Fruit fly (Drosophila melanogaster) whole organism, embryonic: ENCODE results near the gene CG17010.

Source experiments
- ATbp ChIP-seq: fragments of 200-800 bp; sonication (Bioruptor generic); optimal IDR thresholded peaks from 2 replicates; lab custom pipeline; 2017; ENCODE audit warnings: missing biosample characterization, mild to moderate bottlenecking, missing genetic modification characterization, missing genetic modification reagents
- CG10366 ChIP-seq: fragments of 200-800 bp; sonication (Bioruptor generic); IDR thresholded peaks from 2 replicates; pipeline ENCODE4 v1.3.6; 2022; ENCODE audit warnings: missing biosample characterization, missing genetic modification characterization
- CG11085 ChIP-seq: fragments of 200-800 bp; sonication (Bioruptor generic); IDR thresholded peaks from 2 replicates; pipeline ENCODE4 v1.3.6; 2022; ENCODE audit warnings: missing biosample characterization, missing genetic modification characterization
- CG11093 ChIP-seq: fragments of 200-800 bp; sonication (Bioruptor generic); IDR thresholded peaks from 3 replicates; pipeline ENCODE4 v1.3.6; 2022; ENCODE audit warnings: missing biosample characterization, missing genetic modification characterization
- CG11723 ChIP-seq: fragments of 200-800 bp; sonication (Bioruptor generic); optimal IDR thresholded peaks from 2 replicates; lab custom pipeline; 2017; ENCODE audit warnings: missing biosample characterization, mild to moderate bottlenecking, missing genetic modification characterization
- CG12071 ChIP-seq: fragments of 200-800 bp; sonication (Bioruptor generic); optimal IDR thresholded peaks from 3 replicates; lab custom pipeline; 2018; ENCODE audit warnings: missing biosample characterization, mild to moderate bottlenecking, missing genetic modification characterization
- CG14710 ChIP-seq: fragments of 200-800 bp; sonication (Bioruptor generic); optimal IDR thresholded peaks from 3 replicates; lab custom pipeline; 2019; ENCODE audit warnings: missing biosample characterization, mild to moderate bottlenecking, missing genetic modification characterization, moderate library complexity
- CG16779 ChIP-seq: fragments of 200-800 bp; sonication (Bioruptor generic); IDR thresholded peaks from 2 replicates; pipeline ENCODE4 v1.3.6; 2022; ENCODE audit warnings: missing biosample characterization, missing genetic modification characterization
- CG2712 ChIP-seq: fragments of 200-800 bp; optimal IDR thresholded peaks from 3 replicates; lab custom pipeline; 2019; ENCODE audit warnings: missing biosample characterization, mild to moderate bottlenecking, missing genetic modification characterization, moderate library complexity
- CG2875 ChIP-seq: fragments of 200-800 bp; sonication (Bioruptor generic); optimal IDR thresholded peaks from 2 replicates; lab custom pipeline; 2017; ENCODE audit warnings: missing biosample characterization, mild to moderate bottlenecking, missing genetic modification characterization, missing genetic modification reagents
- CG32532 ChIP-seq: fragments of 200-800 bp; sonication (Bioruptor generic); IDR thresholded peaks from 2 replicates; pipeline ENCODE4 v1.3.6; 2022; ENCODE audit warnings: missing biosample characterization, missing genetic modification characterization
- CG3995 ChIP-seq: fragments of 200-800 bp; sonication (Bioruptor generic); optimal IDR thresholded peaks from 3 replicates; lab custom pipeline; 2016; ENCODE audit warnings: missing biosample characterization, missing genetic modification characterization
- CG4404 ChIP-seq: fragments of 200-800 bp; sonication (Bioruptor generic); IDR thresholded peaks from 2 replicates; pipeline ENCODE4 v1.3.6; 2022; ENCODE audit warnings: missing biosample characterization, missing genetic modification characterization
- CG6813 ChIP-seq: fragments of 200-800 bp; sonication (Bioruptor generic); optimal IDR thresholded peaks from 2 replicates; lab custom pipeline; 2017; ENCODE audit warnings: missing biosample characterization, missing genetic modification characterization, mild to moderate bottlenecking, moderate library complexity, missing genetic modification reagents
- CG7271 ChIP-seq: fragments of 200-800 bp; sonication (Bioruptor generic); optimal IDR thresholded peaks from 2 replicates; lab custom pipeline; 2018; ENCODE audit warnings: missing biosample characterization, mild to moderate bottlenecking, missing genetic modification characterization, moderate library complexity
- CG7372 ChIP-seq: fragments of 200-800 bp; sonication (Bioruptor generic); IDR thresholded peaks from 2 replicates; pipeline ENCODE4 v1.3.6; 2022; ENCODE audit warnings: missing biosample characterization, missing genetic modification characterization
- CG8924 ChIP-seq: fragments of 200-800 bp; optimal IDR thresholded peaks from 3 replicates; lab custom pipeline; 2019; ENCODE audit warnings: missing biosample characterization, mild to moderate bottlenecking, missing genetic modification characterization, moderate library complexity
- CG9932 ChIP-seq: fragments of 200-800 bp; sonication (Bioruptor generic); IDR thresholded peaks from 2 replicates; pipeline ENCODE4 v1.3.6; 2022; ENCODE audit warnings: missing biosample characterization, missing genetic modification characterization
- Dad ChIP-seq: fragments of 200-800 bp; sonication (Bioruptor generic); optimal IDR thresholded peaks from 3 replicates; lab custom pipeline; 2016; ENCODE audit warnings: missing biosample characterization, missing genetic modification characterization
- Dek ChIP-seq: fragments of 200-800 bp; sonication (Bioruptor generic); optimal IDR thresholded peaks from 3 replicates; lab custom pipeline; 2019; ENCODE audit warnings: missing biosample characterization, mild to moderate bottlenecking, missing genetic modification characterization, moderate library complexity
- Doc2 ChIP-seq: fragments of 200-800 bp; sonication (Bioruptor generic); IDR thresholded peaks from 2 replicates; pipeline ENCODE4 v1.3.6; 2022; ENCODE audit warnings: missing biosample characterization, missing genetic modification characterization
- Ets65A ChIP-seq: fragments of 200-800 bp; sonication (Bioruptor generic); peaks from one replicate; lab custom pipeline; 2016; ENCODE audit warnings: missing biosample characterization, missing genetic modification characterization
- Fer2 ChIP-seq: fragments of 200-800 bp; sonication (Bioruptor generic); optimal IDR thresholded peaks from 2 replicates; lab custom pipeline; 2018; ENCODE audit warnings: missing biosample characterization, mild to moderate bottlenecking, missing genetic modification characterization, moderate library complexity
- Kr ChIP-seq: fragments of 200-800 bp; sonication (Bioruptor generic); optimal IDR thresholded peaks from 2 replicates; lab custom pipeline; 2017; ENCODE audit warnings: missing biosample characterization, mild to moderate bottlenecking, missing genetic modification characterization
- Lim3 ChIP-seq: fragments of 200-800 bp; sonication (Bioruptor generic); IDR thresholded peaks from 2 replicates; pipeline ENCODE4 v1.3.6; 2022; ENCODE audit warnings: missing biosample characterization, missing genetic modification characterization
- Med ChIP-seq: fragments of 200-800 bp; sonication (Bioruptor generic); peaks from one replicate; lab custom pipeline; 2016; ENCODE audit warnings: missing biosample characterization, missing genetic modification characterization, mild to moderate bottlenecking, inconsistent platforms, moderate library complexity
- Nf-YB ChIP-seq: fragments of 200-800 bp; sonication (Bioruptor generic); optimal IDR thresholded peaks from 3 replicates; lab custom pipeline; 2019; ENCODE audit warnings: missing biosample characterization, mild to moderate bottlenecking, missing genetic modification characterization, moderate library complexity
- NfI ChIP-seq: fragments of 200-800 bp; sonication (Bioruptor generic); optimal IDR thresholded peaks from 3 replicates; lab custom pipeline; 2018; ENCODE audit warnings: missing biosample characterization, mild to moderate bottlenecking, missing genetic modification characterization, moderate library complexity
- Rfx ChIP-seq: fragments of 200-800 bp; sonication (Bioruptor generic); IDR thresholded peaks from 2 replicates; pipeline ENCODE4 v1.3.6; 2022; ENCODE audit warnings: missing biosample characterization, missing genetic modification characterization
- az2 ChIP-seq: fragments of 200-800 bp; sonication (Bioruptor generic); optimal IDR thresholded peaks from 3 replicates; lab custom pipeline; 2016; ENCODE audit warnings: missing biosample characterization, missing genetic modification characterization
- bcd ChIP-seq: fragments of 200-800 bp; sonication (Bioruptor generic); optimal IDR thresholded peaks from 2 replicates; lab custom pipeline; 2017; ENCODE audit warnings: missing biosample characterization, mild to moderate bottlenecking, missing genetic modification characterization
- cato ChIP-seq: fragments of 200-800 bp; sonication (Bioruptor generic); optimal IDR thresholded peaks from 2 replicates; lab custom pipeline; 2016; ENCODE audit warnings: missing biosample characterization, missing genetic modification characterization, borderline replicate concordance
- dan ChIP-seq: fragments of 200-800 bp; sonication (Bioruptor generic); IDR thresholded peaks from 2 replicates; pipeline ENCODE4 v1.3.6; 2022; ENCODE audit warnings: missing biosample characterization, missing genetic modification characterization
- dati ChIP-seq: fragments of 200-800 bp; sonication (Bioruptor generic); IDR thresholded peaks from 2 replicates; pipeline ENCODE4 v1.3.6; 2022; ENCODE audit warnings: missing biosample characterization, missing genetic modification characterization
- dmrt99B ChIP-seq: fragments of 200-800 bp; sonication (Bioruptor generic); optimal IDR thresholded peaks from 2 replicates; lab custom pipeline; 2018; ENCODE audit warnings: missing biosample characterization, mild to moderate bottlenecking, missing genetic modification characterization, moderate library complexity
- fd96Cb ChIP-seq: fragments of 200-800 bp; sonication (Bioruptor generic); optimal IDR thresholded peaks from 2 replicates; lab custom pipeline; 2018; ENCODE audit warnings: missing biosample characterization, mild to moderate bottlenecking, missing genetic modification characterization, moderate library complexity
- hb ChIP-seq: fragments of 200-800 bp; sonication (Bioruptor generic); IDR thresholded peaks from 3 replicates; pipeline ENCODE4 v1.3.6; 2022; ENCODE audit warnings: missing biosample characterization, missing genetic modification characterization; ENCODE audit not compliant: partially characterized antibody
- ind ChIP-seq: fragments of 200-800 bp; sonication (Bioruptor generic); optimal IDR thresholded peaks from 3 replicates; lab custom pipeline; 2016; ENCODE audit warnings: missing biosample characterization, missing genetic modification characterization
- kah ChIP-seq: fragments of 200-800 bp; sonication (Bioruptor generic); optimal IDR thresholded peaks from 2 replicates; lab custom pipeline; 2018; ENCODE audit warnings: missing biosample characterization, mild to moderate bottlenecking, missing genetic modification characterization
- klu ChIP-seq: fragments of 200-800 bp; sonication (Bioruptor generic); IDR thresholded peaks from 2 replicates; pipeline ENCODE4 v1.3.6; 2022; ENCODE audit warnings: missing biosample characterization, missing genetic modification characterization
- kni ChIP-seq: fragments of 200-800 bp; sonication (Bioruptor generic); optimal IDR thresholded peaks from 3 replicates; lab custom pipeline; 2017; ENCODE audit warnings: mild to moderate bottlenecking, missing biosample characterization, missing genetic modification reagents, missing genetic modification characterization
- prd ChIP-seq, 3 experiments: fragments of >200 bp in 2 of 3; fragments of 200-800 bp in 1 of 3; sonication (Bioruptor generic) in 1 of 3; optimal IDR thresholded peaks in 2 of 3; IDR thresholded peaks in 1 of 3; 2 replicates in 2 of 3; 3 replicates in 1 of 3; pipeline versions ENCODE4 v1.3.6 to Lab custom; 2017 to 2022; ENCODE audit warnings: missing biosample characterization in 1 of 3, missing genetic modification characterization in 1 of 3
- rib ChIP-seq: fragments of 200-800 bp; sonication (Bioruptor generic); IDR thresholded peaks from 2 replicates; pipeline ENCODE4 v1.3.6; 2022; ENCODE audit warnings: missing biosample characterization, missing genetic modification characterization
- salm ChIP-seq: fragments of 200-800 bp; sonication (Bioruptor generic); optimal IDR thresholded peaks from 2 replicates; lab custom pipeline; 2018; ENCODE audit warnings: missing biosample characterization, mild to moderate bottlenecking, missing genetic modification characterization
- sim ChIP-seq: fragments of 200-800 bp; sonication (Bioruptor generic); IDR thresholded peaks from 2 replicates; pipeline ENCODE4 v1.3.6; 2022; ENCODE audit warnings: missing biosample characterization, missing genetic modification characterization
- tap ChIP-seq: fragments of 200-800 bp; optimal IDR thresholded peaks from 3 replicates; lab custom pipeline; 2019; ENCODE audit warnings: missing biosample characterization, mild to moderate bottlenecking, missing genetic modification characterization, moderate library complexity
- tin ChIP-seq: fragments of 200-800 bp; sonication (Bioruptor generic); optimal IDR thresholded peaks from 3 replicates; lab custom pipeline; 2016; ENCODE audit warnings: missing biosample characterization, missing genetic modification characterization
- twi ChIP-seq: fragments of 200-800 bp; optimal IDR thresholded peaks from 2 replicates; lab custom pipeline; 2019; ENCODE audit warnings: missing biosample characterization, mild to moderate bottlenecking, missing genetic modification characterization, moderate library complexity
- vnd ChIP-seq: fragments of 200-800 bp; sonication (Bioruptor generic); IDR thresholded peaks from 3 replicates; pipeline ENCODE4 v1.3.6; 2022; ENCODE audit warnings: missing biosample characterization, missing genetic modification characterization; ENCODE audit not compliant: partially characterized antibody
- vvl ChIP-seq: fragments of 200-800 bp; sonication (Bioruptor generic); IDR thresholded peaks from 2 replicates; pipeline ENCODE4 v1.3.6; 2022; ENCODE audit warnings: missing biosample characterization, missing genetic modification characterization
- yki ChIP-seq: fragments of >200 bp; optimal IDR thresholded peaks from 3 replicates; lab custom pipeline; 2018
- zen2 ChIP-seq: fragments of 200-800 bp; sonication (Bioruptor generic); IDR thresholded peaks from 3 replicates; pipeline ENCODE4 v1.3.6; 2022; ENCODE audit warnings: missing biosample characterization, missing genetic modification characterization; ENCODE audit not compliant: partially characterized antibody

CG17010 gene

DNA sequence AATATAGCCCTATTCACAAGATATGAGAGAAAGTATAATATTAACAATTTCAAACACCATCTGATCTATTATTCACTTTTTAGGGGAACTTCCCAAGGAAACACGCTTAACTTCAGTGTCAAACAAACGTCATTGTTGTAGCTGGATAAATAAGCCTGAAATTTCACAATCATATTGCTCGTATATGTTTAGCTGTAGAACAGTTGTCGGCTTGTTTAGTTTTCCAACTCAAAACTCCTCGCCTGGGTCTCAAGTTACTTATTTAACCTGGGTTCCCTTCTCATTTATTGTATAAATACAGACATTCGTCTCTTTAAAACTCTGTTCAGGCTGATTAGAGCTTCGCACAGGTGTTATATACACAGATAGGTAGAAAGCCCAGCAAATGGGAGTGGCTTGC is 16.2 kb downstream of the CG17010 start (continued):
- TF ChIP-seq CG11085 (no peak), ind (GFP tag; lab: Kevin White, UChicago) (no peak), Dek (tag; lab: Kevin White, UChicago) (no peak), Lim3 (no peak), Dad (GFP tag; lab: Kevin White, UChicago) (no peak), CG16779 (GFP tag; lab: Robert Waterston, UW) (no peak), kni (peak; percentile 26), CG7372 (GFP tag; lab: Robert Waterston, UW) (no peak), dati (GFP tag; lab: Robert Waterston, UW) (no peak), CG2875 (GFP tag; lab: Kevin White, UChicago) (peak; percentile 49), rib (GFP tag; lab: Robert Waterston, UW) (peak; percentile 38; the same call in 1 of the 2 replicates), CG10366 (no peak), Med (GFP tag; lab: Kevin White, UChicago) (peak; percentile 86), dan (GFP tag; lab: Robert Waterston, UW) (no peak), yki (lab: Kevin White, UChicago) (no peak), klu (no peak), dmrt99B (no peak), tin (GFP tag; lab: Kevin White, UChicago) (no peak), CG7271 (tag; lab: Kevin White, UChicago) (no peak), salm (tag; lab: Kevin White, UChicago) (no peak), CG3995 (GFP tag; lab: Kevin White, UChicago) (no peak), tap (tag; lab: Kevin White, UChicago) (no peak), Rfx (GFP tag; lab: Robert Waterston, UW) (peak; percentile 51; the same call in 1 of the 2 replicates), CG8924 (tag; lab: Kevin White, UChicago) (no peak), bcd (GFP tag; lab: Kevin White, UChicago) (peak; percentile 12), hb (no peak), CG12071 (peak; percentile 43), sim (GFP tag; lab: Robert Waterston, UW) (no peak), ATbp (GFP tag; lab: Kevin White, UChicago) (peak; percentile 61), CG6813 (GFP tag; lab: Kevin White, UChicago) (peak; percentile 54), Kr (GFP tag; lab: Kevin White, UChicago) (no peak), vvl (no peak), Nf-YB (GFP tag; lab: Kevin White, UChicago) (no peak), CG11723 (GFP tag; lab: Kevin White, UChicago) (no peak), az2 (no peak), zen2 (GFP tag; lab: Robert Waterston, UW) (no peak), Doc2 (GFP tag; lab: Robert Waterston, UW) (no peak), fd96Cb (tag; lab: Kevin White, UChicago) (no peak), cato (GFP tag; lab: Kevin White, UChicago) (no peak), CG4404 (GFP tag; lab: Robert Waterston, UW) (no peak), CG9932 (GFP tag; lab: Robert Waterston, UW) (no peak), Ets65A (no peak), CG14710 (tag; lab: Kevin White, UChicago) (no peak), CG2712 (tag; lab: Kevin White, UChicago) (no peak), prd (optimal IDR thresholded peaks at IDR 0.05; lab: Kevin White, UChicago) (no peak), prd (GFP tag; IDR thresholded peaks at IDR 0.05; lab: Robert Waterston, UW) (no peak), kah (GFP tag; lab: Kevin White, UChicago) (no peak), CG32532 (GFP tag; lab: Robert Waterston, UW) (no peak), Fer2 (tag; lab: Kevin White, UChicago) (peak; percentile 5), CG11093 (GFP tag; lab: Robert Waterston, UW) (no peak), NfI (GFP tag; lab: Kevin White, UChicago) (no peak), vnd (GFP tag; lab: Robert Waterston, UW) (no peak), twi (tag; lab: Kevin White, UChicago) (no peak)
